Worm (Caenorhabditis elegans): ENCODE measurements around the gene T01B4.3.

DNA sequence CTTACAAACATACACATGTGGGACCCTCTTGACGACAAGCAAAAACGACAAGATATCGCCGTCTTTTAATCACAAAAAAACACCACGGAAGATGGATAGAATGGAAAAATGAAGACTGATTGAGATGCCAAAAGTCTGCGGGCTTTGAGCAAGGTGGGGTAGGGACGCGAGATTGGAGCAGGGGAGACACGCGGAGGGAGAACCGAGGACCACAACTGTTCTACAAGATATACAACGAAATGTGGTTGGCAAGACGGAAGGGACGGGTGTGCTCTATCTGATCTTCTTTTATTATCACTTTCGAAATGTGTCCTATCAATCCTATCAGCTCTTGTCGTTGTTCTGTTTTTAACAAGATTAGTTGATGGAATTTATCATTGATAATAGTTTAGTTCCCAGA, 46.1 kb upstream of the T01B4.3 start:
- no peak for TF ChIP-seq ZK546.5 (tag; optimal IDR thresholded peaks at IDR 0.05)
- TF ChIP-seq nhr-25 (tag; optimal IDR thresholded peaks at IDR 0.05), result no peak
- TF ChIP-seq lin-39 (tag; optimal IDR thresholded peaks at IDR 0.05), result peak; percentile 24
- TF ChIP-seq R02D3.7 (tag; optimal IDR thresholded peaks at IDR 0.05), result no peak
- TF ChIP-seq zag-1 (tag; optimal IDR thresholded peaks at IDR 0.05), result no peak
- no peak for TF ChIP-seq ztf-11 (tag; optimal IDR thresholded peaks at IDR 0.05)
